Worm (Caenorhabditis elegans) whole organism, early embryonic: Measurements from ENCODE around the gene algn-8.

Experiments used
- B0310.2 ChIP-seq: sonication (generic microtip); optimal IDR thresholded peaks from 2 replicates; lab custom pipeline; 2016; ENCODE audit warnings: mild to moderate bottlenecking, missing genetic modification characterization, missing compliant biosample characterization
- F13C5.2 ChIP-seq: sonication (generic microtip); optimal IDR thresholded peaks from 2 replicates; lab custom pipeline; 2017; ENCODE audit warnings: mild to moderate bottlenecking, missing genetic modification characterization, inconsistent platforms, missing compliant biosample characterization
- aly-1 ChIP-seq: sonication (generic microtip); optimal IDR thresholded peaks from 2 replicates; lab custom pipeline; 2016; ENCODE audit warnings: missing genetic modification characterization, missing compliant biosample characterization
- ama-1 ChIP-seq: fragments of 150-350 bp; optimal IDR thresholded peaks from 2 replicates; lab custom pipeline; 2014
- ceh-13 ChIP-seq: fragments of 200-800 bp; sonication (Bioruptor generic); optimal IDR thresholded peaks from 2 replicates; lab custom pipeline; 2018; ENCODE audit warnings: mild to moderate bottlenecking, missing genetic modification characterization, missing compliant biosample characterization
- ceh-36 ChIP-seq: sonication (generic microtip); optimal IDR thresholded peaks from 2 replicates; lab custom pipeline; 2016; ENCODE audit warnings: missing genetic modification characterization, inconsistent platforms, missing compliant biosample characterization
- ets-7 ChIP-seq: sonication (generic microtip); optimal IDR thresholded peaks from 2 replicates; lab custom pipeline; 2016; ENCODE audit warnings: missing genotype, missing genetic modification characterization, missing compliant biosample characterization
- flt-1 ChIP-seq: fragments of 200-800 bp; sonication (Bioruptor generic); IDR thresholded peaks from 2 replicates; pipeline ENCODE4 v1.3.6; 2022; ENCODE audit warnings: missing genetic modification characterization, missing compliant biosample characterization
- hmbx-1 ChIP-seq: sonication (generic microtip); optimal IDR thresholded peaks from 2 replicates; lab custom pipeline; 2016; ENCODE audit warnings: mild to moderate bottlenecking, missing genetic modification characterization, missing compliant biosample characterization
- hmg-4 ChIP-seq: fragments of 200-800 bp; sonication (Bioruptor generic); optimal IDR thresholded peaks from 2 replicates; lab custom pipeline; 2018; ENCODE audit warnings: mild to moderate bottlenecking, missing genetic modification characterization, missing compliant biosample characterization
- hnd-1 ChIP-seq: sonication (generic microtip); optimal IDR thresholded peaks from 2 replicates; lab custom pipeline; 2016; ENCODE audit warnings: missing genetic modification characterization, missing compliant biosample characterization
- pes-1 ChIP-seq: fragments of 200-800 bp; sonication (Bioruptor generic); IDR thresholded peaks from 2 replicates; pipeline ENCODE4 v1.3.6; 2022; ENCODE audit warnings: missing genetic modification reagents, missing genetic modification characterization, missing compliant biosample characterization
- scrt-1 ChIP-seq: fragments of 200-800 bp; sonication (Bioruptor generic); IDR thresholded peaks from 2 replicates; pipeline ENCODE4 v1.3.6; 2022; ENCODE audit warnings: missing genetic modification characterization, missing compliant biosample characterization
- sea-1 ChIP-seq: fragments of 200-800 bp; sonication (Bioruptor generic); conservative IDR thresholded peaks from 2 replicates; pipeline ENCODE4 v1.3.6; 2022; ENCODE audit warnings: missing genetic modification characterization, missing compliant biosample characterization
- tbx-11 ChIP-seq: fragments of 200-800 bp; sonication (Bioruptor generic); IDR thresholded peaks from 2 replicates; pipeline ENCODE4 v1.3.6; 2022; ENCODE audit warnings: missing genetic modification characterization, missing compliant biosample characterization
- tbx-37 ChIP-seq: fragments of 200-800 bp; sonication (Bioruptor generic); conservative IDR thresholded peaks from 2 replicates; pipeline ENCODE4 v1.3.6; 2022; ENCODE audit warnings: missing genetic modification reagents, missing genetic modification characterization, missing compliant biosample characterization
- tra-4 ChIP-seq: sonication (generic microtip); optimal IDR thresholded peaks from 2 replicates; lab custom pipeline; 2017; ENCODE audit warnings: missing genetic modification characterization, missing compliant biosample characterization

algn-8 gene

ce11 chrII:9841985-9842505 lies 44.2 kb downstream of the algn-8 start, which contains the start of gene rnh-1.2:
Gene rnh-1.2 (minus strand): TSS chrII:9842035.
- TF ChIP-seq aly-1 (tag; lab: Kevin White, UChicago) = no peak
- no peak for TF ChIP-seq hmg-4 (GFP tag; lab: Kevin White, UChicago)
- no peak for TF ChIP-seq flt-1 (GFP tag; lab: Robert Waterston, UW)
- no peak for TF ChIP-seq F13C5.2 (tag; lab: Kevin White, UChicago)
- TF ChIP-seq scrt-1 (GFP tag; lab: Robert Waterston, UW) = no peak
- no peak for TF ChIP-seq tra-4 (tag; lab: Kevin White, UChicago)
- no peak for TF ChIP-seq ceh-36 (tag; lab: Kevin White, UChicago)
- no peak for TF ChIP-seq hnd-1 (tag; lab: Kevin White, UChicago)
- no peak for TF ChIP-seq ceh-13 (GFP tag; lab: Kevin White, UChicago)

- no peak for TF ChIP-seq ceh-13 (GFP tag; lab: Kevin White, UChicago)
- no peak for TF ChIP-seq tbx-11 (GFP tag; lab: Robert Waterston, UW)
- no peak for TF ChIP-seq tra-4 (tag; lab: Kevin White, UChicago)
- TF ChIP-seq hnd-1 (tag; lab: Kevin White, UChicago) = no peak
Measured at ce11 chrII:9840313-9840712, 45.9 kb downstream of the algn-8 start, which contains the start of gene ZK938.11. Gene ZK938.11 (minus strand): TSS chrII:9840413.

ce11 chrII:9838260-9838935 lies 47.8 kb downstream of the algn-8 start, which contains the start of gene arrd-4:
Gene arrd-4 (minus strand): TSS chrII:9838310.
- no peak for TF ChIP-seq aly-1 (tag; lab: Kevin White, UChicago)

- no peak for TF ChIP-seq F13C5.2 (tag; lab: Kevin White, UChicago)
- TF ChIP-seq sea-1 = no peak
- no peak for TF ChIP-seq pes-1 (GFP tag; lab: Robert Waterston, UW)
- no peak for TF ChIP-seq tra-4 (tag; lab: Kevin White, UChicago)
- TF ChIP-seq B0310.2 (tag; lab: Kevin White, UChicago) = no peak
- no peak for TF ChIP-seq flt-1 (GFP tag; lab: Robert Waterston, UW)
- no peak for TF ChIP-seq tbx-11 (GFP tag; lab: Robert Waterston, UW)
- TF ChIP-seq hmbx-1 (tag; lab: Kevin White, UChicago) = no peak
- TF ChIP-seq hmg-4 (GFP tag; lab: Kevin White, UChicago) = no peak
- TF ChIP-seq ama-1 (lab: Kevin White, UChicago) = no peak
- TF ChIP-seq ceh-36 (tag; lab: Kevin White, UChicago) = no peak
- no peak for TF ChIP-seq ets-7 (tag; lab: Kevin White, UChicago)
- no peak for TF ChIP-seq scrt-1 (GFP tag; lab: Robert Waterston, UW)
- no peak for TF ChIP-seq tbx-37 (GFP tag; lab: Robert Waterston, UW)
- no peak for TF ChIP-seq aly-1 (tag; lab: Kevin White, UChicago)
- TF ChIP-seq hnd-1 (tag; lab: Kevin White, UChicago) = no peak
- no peak for TF ChIP-seq ceh-13 (GFP tag; lab: Kevin White, UChicago)
Measured at ce11 chrII:9835958-9836357, 50.3 kb downstream of the algn-8 start.

- no peak for TF ChIP-seq scrt-1 (GFP tag; lab: Robert Waterston, UW)
- no peak for TF ChIP-seq sea-1
- TF ChIP-seq B0310.2 (tag; lab: Kevin White, UChicago) = no peak
- TF ChIP-seq hnd-1 (tag; lab: Kevin White, UChicago) = no peak
- no peak for TF ChIP-seq ets-7 (tag; lab: Kevin White, UChicago)
- TF ChIP-seq tra-4 (tag; lab: Kevin White, UChicago) = no peak
- TF ChIP-seq tbx-37 (GFP tag; lab: Robert Waterston, UW) = no peak
- TF ChIP-seq flt-1 (GFP tag; lab: Robert Waterston, UW) = no peak
- TF ChIP-seq hmbx-1 (tag; lab: Kevin White, UChicago) = no peak
- no peak for TF ChIP-seq ceh-13 (GFP tag; lab: Kevin White, UChicago)
- TF ChIP-seq pes-1 (GFP tag; lab: Robert Waterston, UW) = no peak
- TF ChIP-seq aly-1 (tag; lab: Kevin White, UChicago) = no peak
- no peak for TF ChIP-seq tbx-11 (GFP tag; lab: Robert Waterston, UW)
- TF ChIP-seq ama-1 (lab: Kevin White, UChicago) = no peak
- TF ChIP-seq ceh-36 (tag; lab: Kevin White, UChicago) = no peak
- no peak for TF ChIP-seq F13C5.2 (tag; lab: Kevin White, UChicago)
- TF ChIP-seq hmg-4 (GFP tag; lab: Kevin White, UChicago) = no peak
Measured at ce11 chrII:9834921-9835320, 51.3 kb downstream of the algn-8 start, which contains the start of gene arrd-5. Gene arrd-5 (plus strand): TSS chrII:9835221.

- TF ChIP-seq ama-1 (lab: Kevin White, UChicago) = no peak
- no peak for TF ChIP-seq sea-1
- no peak for TF ChIP-seq hnd-1 (tag; lab: Kevin White, UChicago)
- TF ChIP-seq B0310.2 (tag; lab: Kevin White, UChicago) = no peak
- no peak for TF ChIP-seq pes-1 (GFP tag; lab: Robert Waterston, UW)
- no peak for TF ChIP-seq tra-4 (tag; lab: Kevin White, UChicago)
- no peak for TF ChIP-seq ceh-36 (tag; lab: Kevin White, UChicago)
- no peak for TF ChIP-seq ets-7 (tag; lab: Kevin White, UChicago)
Measured at ce11 chrII:9833855-9834254, 52.4 kb downstream of the algn-8 start, which contains the start of gene ZK938.3. Gene ZK938.3 (minus strand): TSS chrII:9833955.
